Worm (Caenorhabditis elegans) whole organism, L3 larva: Measurements from ENCODE around the gene spl-3.

Source experiments
- R02D3.7 ChIP-seq: fragments of 150-350 bp; optimal IDR thresholded peaks from 2 replicates; lab custom pipeline; 2014; ENCODE audit warnings: missing biosample characterization, missing genetic modification characterization
- ZK546.5 ChIP-seq: sonication (generic microtip); optimal IDR thresholded peaks from 2 replicates; lab custom pipeline; 2017; ENCODE audit warnings: missing biosample characterization, missing genetic modification characterization
- ama-1 ChIP-seq: fragments of 150-350 bp; optimal IDR thresholded peaks from 2 replicates; lab custom pipeline; 2018
- ceh-16 ChIP-seq: sonication (generic microtip); optimal IDR thresholded peaks from 2 replicates; lab custom pipeline; 2017; ENCODE audit warnings: missing biosample characterization, missing genetic modification characterization
- ceh-28 ChIP-seq: fragments of 150-350 bp; optimal IDR thresholded peaks from 2 replicates; lab custom pipeline; 2014; ENCODE audit warnings: missing biosample characterization, missing genetic modification reagents, missing genetic modification characterization
- ceh-9 ChIP-seq: sonication (generic microtip); optimal IDR thresholded peaks from 2 replicates; lab custom pipeline; 2018; ENCODE audit warnings: missing biosample characterization, missing genetic modification characterization
- daf-12 ChIP-seq: fragments of 150-350 bp; optimal IDR thresholded peaks from 2 replicates; lab custom pipeline; 2014; ENCODE audit warnings: missing biosample characterization, missing genetic modification reagents, missing genetic modification characterization
- egl-5 ChIP-seq: fragments of 150-350 bp; optimal IDR thresholded peaks from 2 replicates; lab custom pipeline; 2017; ENCODE audit warnings: missing biosample characterization, missing genetic modification reagents, missing genetic modification characterization, inconsistent platforms
- elt-2 ChIP-seq: sonication (generic microtip); optimal IDR thresholded peaks from 2 replicates; lab custom pipeline; 2016; ENCODE audit warnings: missing genetic modification reagents, mild to moderate bottlenecking, missing genetic modification characterization, missing compliant biosample characterization
- eor-1 ChIP-seq, 2 experiments: fragments of 150-350 bp; optimal IDR thresholded peaks; 2 replicates each; lab custom pipeline; 2014 to 2018; ENCODE audit warnings: missing biosample characterization in 2 of 2, missing genetic modification characterization in 2 of 2
- fkh-10 ChIP-seq: sonication (generic microtip); optimal IDR thresholded peaks from 2 replicates; lab custom pipeline; 2017; ENCODE audit warnings: missing biosample characterization, missing genetic modification reagents, missing genetic modification characterization
- fkh-2 ChIP-seq: fragments of 150-350 bp; optimal IDR thresholded peaks from 2 replicates; lab custom pipeline; 2014; ENCODE audit warnings: missing biosample characterization, missing genetic modification reagents, missing genetic modification characterization
- hmg-11 ChIP-seq: sonication (generic microtip); optimal IDR thresholded peaks from 2 replicates; lab custom pipeline; 2016; ENCODE audit warnings: missing genetic modification characterization, missing compliant biosample characterization
- lin-15B ChIP-seq: fragments of 150-350 bp; optimal IDR thresholded peaks from 2 replicates; lab custom pipeline; 2014; ENCODE audit warnings: missing biosample characterization, missing genetic modification characterization
- lin-39 ChIP-seq: fragments of 150-350 bp; optimal IDR thresholded peaks from 2 replicates; lab custom pipeline; 2018; ENCODE audit warnings: missing biosample characterization, missing genetic modification reagents, missing genetic modification characterization
- nfya-1 ChIP-seq: sonication (generic microtip); optimal IDR thresholded peaks from 2 replicates; lab custom pipeline; 2017; ENCODE audit warnings: missing genetic modification characterization, mild to moderate bottlenecking, missing compliant biosample characterization, antibody characterized with exemption, moderate library complexity; ENCODE audit not compliant: insufficient read depth
- nhr-11 ChIP-seq: fragments of 150-350 bp; optimal IDR thresholded peaks from 2 replicates; lab custom pipeline; 2014; ENCODE audit warnings: missing biosample characterization, missing genetic modification characterization
- nhr-23 ChIP-seq: fragments of 150-350 bp; optimal IDR thresholded peaks from 2 replicates; lab custom pipeline; 2014; ENCODE audit warnings: missing biosample characterization, missing genetic modification reagents, missing genetic modification characterization
- nhr-237 ChIP-seq: fragments of 150-350 bp; optimal IDR thresholded peaks from 2 replicates; lab custom pipeline; 2014; ENCODE audit warnings: missing biosample characterization, missing genetic modification characterization
- nhr-25 ChIP-seq: sonication (generic microtip); optimal IDR thresholded peaks from 2 replicates; lab custom pipeline; 2017; ENCODE audit warnings: missing biosample characterization, missing genetic modification characterization
- nhr-43 ChIP-seq: sonication (generic microtip); optimal IDR thresholded peaks from 2 replicates; lab custom pipeline; 2016; ENCODE audit warnings: mild to moderate bottlenecking, missing genetic modification characterization, missing compliant biosample characterization; ENCODE audit not compliant: poor library complexity, severe bottlenecking
- nhr-67 ChIP-seq: fragments of 150-350 bp; optimal IDR thresholded peaks from 2 replicates; lab custom pipeline; 2014; ENCODE audit warnings: missing biosample characterization, missing genetic modification characterization
- nhr-76 ChIP-seq: fragments of 150-350 bp; sonication (generic microtip); optimal IDR thresholded peaks from 5 replicates; lab custom pipeline; 2014; ENCODE audit warnings: missing biosample characterization, missing genetic modification characterization
- pha-4 ChIP-seq: fragments of 150-350 bp; optimal IDR thresholded peaks from 2 replicates; lab custom pipeline; 2014; ENCODE audit warnings: missing biosample characterization, missing genetic modification reagents, missing genetic modification characterization
- sea-2 ChIP-seq: fragments of 150-350 bp; sonication (generic microtip); optimal IDR thresholded peaks from 4 replicates; lab custom pipeline; 2014; ENCODE audit warnings: missing biosample characterization, missing genetic modification reagents, missing genetic modification characterization
- skn-1 ChIP-seq: fragments of 150-350 bp; optimal IDR thresholded peaks from 2 replicates; lab custom pipeline; 2014; ENCODE audit warnings: missing biosample characterization, missing genetic modification characterization
- snpc-4 ChIP-seq: fragments of 150-350 bp; optimal IDR thresholded peaks from 2 replicates; lab custom pipeline; 2014; ENCODE audit warnings: missing biosample characterization, missing genetic modification characterization
- tbx-2 ChIP-seq: sonication (generic microtip); optimal IDR thresholded peaks from 2 replicates; lab custom pipeline; 2016; ENCODE audit warnings: mild to moderate bottlenecking, missing genetic modification characterization, missing compliant biosample characterization
- ztf-11 ChIP-seq: fragments of 150-350 bp; optimal IDR thresholded peaks from 2 replicates; lab custom pipeline; 2014; ENCODE audit warnings: missing biosample characterization, missing genetic modification characterization
- ztf-4 ChIP-seq: fragments of 150-350 bp; optimal IDR thresholded peaks from 2 replicates; lab custom pipeline; 2014; ENCODE audit warnings: missing biosample characterization, missing genetic modification characterization

Gene spl-3

DNA sequence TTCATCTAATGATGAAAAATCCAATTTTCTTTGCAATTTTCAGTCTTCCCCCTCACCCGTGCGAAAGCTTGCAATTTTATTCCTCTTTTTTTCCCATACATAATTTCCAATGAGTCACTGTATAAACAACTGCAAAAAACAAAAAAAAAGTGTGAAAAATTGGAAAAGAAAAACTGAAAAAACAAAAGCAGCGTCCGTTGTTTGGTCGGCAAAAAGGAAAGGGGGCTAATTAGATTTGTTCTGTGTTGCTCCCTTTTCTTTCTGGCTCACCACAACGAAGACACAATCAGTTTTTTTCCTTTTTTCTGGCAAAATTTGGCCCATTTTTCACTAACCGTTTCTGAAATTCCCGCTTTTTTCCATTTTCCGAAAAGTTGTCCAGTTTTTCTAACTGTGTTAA lies 19.5 kb downstream of the spl-3 start:
- TF ChIP-seq fkh-2 (no peak), nhr-23 (tag; lab: Kevin White, UChicago) (no peak), ztf-4 (tag; lab: Kevin White, UChicago) (no peak), ztf-11 (tag; lab: Kevin White, UChicago) (no peak), tbx-2 (tag; lab: Kevin White, UChicago) (no peak), nhr-76 (tag; lab: Kevin White, UChicago) (no peak)

DNA sequence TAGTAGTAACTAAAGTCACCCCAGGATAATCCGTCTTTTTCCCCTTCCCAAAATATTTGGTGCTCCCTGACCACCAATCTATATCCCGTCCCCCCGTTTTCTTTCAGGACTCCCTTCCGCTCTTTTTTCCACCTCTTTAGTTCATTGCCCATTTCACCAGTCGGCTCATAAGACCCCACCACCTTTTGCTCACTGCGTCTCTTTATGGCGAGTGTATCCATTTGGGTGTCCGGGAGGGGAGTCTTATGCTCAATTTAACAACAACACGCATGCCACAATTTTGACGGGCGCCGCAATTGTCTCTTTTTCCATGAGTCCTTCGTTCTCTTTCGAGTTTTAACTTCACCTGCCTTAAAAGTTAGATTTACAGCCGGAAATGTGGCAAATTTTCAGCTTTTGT lies 20.3 kb downstream of the spl-3 start:
- no peak for TF ChIP-seq ZK546.5 (tag; lab: Kevin White, UChicago)
- TF ChIP-seq egl-5 = no peak
- peak; percentile 43 for TF ChIP-seq snpc-4 (tag; lab: Kevin White, UChicago)
- peak; percentile 38 for TF ChIP-seq nfya-1 (tag; lab: Kevin White, UChicago)
- peak; percentile 49 for TF ChIP-seq lin-39 (tag; lab: Kevin White, UChicago)
- TF ChIP-seq, all 47 proteins: peak for 3

DNA sequence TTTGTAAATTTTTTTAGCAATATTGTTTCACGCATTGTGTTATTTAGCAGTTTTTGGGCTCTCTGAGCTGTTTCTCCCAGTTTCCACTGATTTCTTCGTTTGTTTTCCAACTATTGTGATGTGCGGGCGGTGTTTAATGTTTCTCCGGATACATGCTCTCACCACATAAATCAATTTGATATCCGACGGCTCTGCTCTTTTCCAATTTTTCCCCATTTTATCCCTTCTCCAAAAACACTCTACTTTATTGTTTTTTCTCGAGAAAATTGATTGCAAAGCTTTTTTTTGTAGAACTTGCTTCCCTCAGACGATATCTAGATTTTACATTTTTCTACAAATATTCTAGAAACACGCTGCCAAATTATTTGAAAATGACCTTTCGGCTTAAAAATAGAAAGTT lies 22.7 kb downstream of the spl-3 start:
- TF ChIP-seq R02D3.7 = no peak
- TF ChIP-seq pha-4 (tag; lab: Kevin White, UChicago) = no peak
- TF ChIP-seq ztf-4 (tag; lab: Kevin White, UChicago) = no peak

DNA sequence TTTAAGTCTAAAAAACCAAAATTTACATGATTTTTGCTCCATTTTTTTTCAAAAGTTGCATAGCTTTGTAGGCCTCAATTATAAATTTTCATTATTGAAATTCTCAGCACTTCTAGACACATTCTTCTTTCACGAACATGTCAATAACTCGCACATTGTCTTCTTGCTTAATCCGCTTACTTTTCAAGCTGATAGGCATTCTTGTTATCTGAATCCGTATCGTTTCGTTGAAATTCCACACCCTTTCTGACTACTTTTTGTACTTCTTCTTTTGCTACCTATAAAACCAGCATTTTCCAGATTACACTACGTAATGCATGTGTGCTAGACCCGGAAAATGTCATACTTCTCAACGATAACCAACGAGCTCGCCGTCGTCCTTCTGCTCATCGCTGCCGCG lies 23.4 kb downstream of the spl-3 start, which contains the start of gene W09G12.9:
TSS of gene W09G12.9 (plus strand) at position 301 of the 400 bp plus-strand sequence.
- no peak for TF ChIP-seq snpc-4 (tag; lab: Kevin White, UChicago)
- TF ChIP-seq sea-2 = no peak
- no peak for TF ChIP-seq nhr-11
- TF ChIP-seq elt-2 = no peak
- no peak for TF ChIP-seq nfya-1 (tag; lab: Kevin White, UChicago)
- TF ChIP-seq nhr-237 = no peak
- no peak for TF ChIP-seq fkh-10
- no peak for TF ChIP-seq nhr-43 (tag; lab: Kevin White, UChicago)
- TF ChIP-seq lin-15B (tag; lab: Kevin White, UChicago) = no peak
- TF ChIP-seq tbx-2 (tag; lab: Kevin White, UChicago) = no peak
- no peak for TF ChIP-seq daf-12 (tag; lab: Kevin White, UChicago)
- TF ChIP-seq nhr-67 = no peak
- no peak for TF ChIP-seq hmg-11 (tag; lab: Kevin White, UChicago)
- no peak for TF ChIP-seq skn-1 (tag; lab: Kevin White, UChicago)
- TF ChIP-seq nhr-76 (tag; lab: Kevin White, UChicago) = no peak

DNA sequence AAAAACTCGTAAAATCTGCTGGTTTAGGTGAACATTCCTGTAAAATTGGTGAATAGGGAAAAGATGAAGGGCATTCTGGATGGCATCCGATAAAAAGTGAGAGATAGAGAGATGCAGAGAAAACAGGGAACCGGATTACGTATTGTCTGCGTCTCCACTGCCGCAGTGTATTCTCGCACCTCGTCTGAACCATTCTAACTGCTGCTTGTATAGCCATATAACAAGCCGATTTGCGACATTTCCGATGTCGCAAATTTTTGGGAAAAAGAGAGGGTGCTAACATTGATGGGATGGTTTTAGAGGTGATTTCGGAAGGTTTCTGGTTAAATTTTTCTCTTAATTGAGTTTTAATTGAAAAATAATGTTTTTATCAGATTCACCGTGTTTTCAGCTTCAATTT lies 28.3 kb downstream of the spl-3 start, which contains the start of gene W09G12.10:
TSS of gene W09G12.10 (minus strand) at position 121 of the 400 bp plus-strand sequence.
- TF ChIP-seq egl-5 (peak; percentile 50), nhr-25 (tag; lab: Kevin White, UChicago) (peak; percentile 58), nhr-11 (no peak), nfya-1 (tag; lab: Kevin White, UChicago) (peak; percentile 4)
- TF ChIP-seq, all 47 proteins: peak for 3

DNA sequence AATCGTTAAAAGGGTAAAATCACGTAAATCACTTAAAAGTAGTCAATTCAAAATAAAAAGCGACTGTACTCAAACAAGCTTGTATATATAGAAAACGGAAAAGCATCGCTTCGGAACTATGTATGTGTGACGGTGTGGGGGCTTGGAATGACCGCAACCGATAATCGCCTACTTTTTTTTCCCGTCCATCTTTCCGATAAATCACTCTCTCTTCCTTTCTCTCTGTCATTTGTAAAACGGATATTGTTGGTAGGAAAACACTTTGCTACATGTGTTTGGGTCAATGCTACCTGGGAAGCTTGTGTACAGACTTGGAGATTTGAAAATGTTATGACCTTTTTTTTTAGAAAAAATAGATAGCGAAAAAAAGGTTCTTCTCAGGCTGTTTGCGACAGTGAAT lies 31.9 kb downstream of the spl-3 start:
- TF ChIP-seq skn-1 (tag; lab: Kevin White, UChicago) = no peak
- no peak for TF ChIP-seq ceh-16 (tag; lab: Kevin White, UChicago)
- TF ChIP-seq ceh-9 (tag; lab: Kevin White, UChicago) = no peak
- TF ChIP-seq nhr-23 (tag; lab: Kevin White, UChicago) = peak; percentile 18
- no peak for TF ChIP-seq nhr-76 (tag; lab: Kevin White, UChicago)
- no peak for TF ChIP-seq ceh-28 (tag; lab: Kevin White, UChicago)

DNA sequence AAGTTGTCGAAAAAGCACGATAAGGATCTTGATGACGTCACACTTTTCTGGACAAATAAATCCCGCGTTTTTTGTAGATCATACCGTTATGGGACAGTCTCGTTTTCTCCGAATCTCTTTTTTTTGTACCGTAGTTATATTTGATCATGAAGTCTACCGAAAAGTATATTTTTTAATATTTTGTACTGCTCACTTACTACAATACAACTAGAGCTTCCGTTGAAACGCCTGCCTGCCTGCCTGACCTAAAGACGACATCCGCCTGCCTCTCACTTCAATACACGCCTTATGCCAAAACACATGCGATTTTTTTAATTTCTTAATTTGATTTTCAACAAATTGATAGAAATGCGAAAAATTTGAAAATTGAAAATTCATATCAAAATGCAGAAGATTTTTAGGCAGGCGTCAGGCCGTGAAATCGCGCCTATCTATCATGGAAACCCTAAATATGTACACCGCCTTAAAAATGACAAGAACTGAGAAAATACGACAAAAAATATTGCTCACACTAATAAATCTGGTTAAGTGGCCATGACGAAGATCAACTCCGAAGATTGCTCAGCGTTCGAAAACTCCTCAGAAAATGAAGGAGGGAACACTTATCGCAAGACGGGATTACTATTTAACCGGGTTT lies 32.8 kb downstream of the spl-3 start, which contains the start of gene W09G12.8:
TSS of gene W09G12.8 (plus strand) at position 587 of the 637 bp plus-strand sequence.
- TF ChIP-seq eor-1 (tag; optimal IDR thresholded peaks at IDR 0.05; lab: Kevin White, UChicago) (no peak), nfya-1 (tag; lab: Kevin White, UChicago) (no peak), R02D3.7 (no peak), ama-1 (lab: Kevin White, UChicago) (no peak), pha-4 (tag; lab: Kevin White, UChicago) (no peak), egl-5 (no peak)
- TF ChIP-seq, all 47 proteins: peak for 0
